Fruit fly (Drosophila melanogaster) whole organism, prepupa: Measurements from ENCODE around the gene CG13003.

ENCODE experiments used
- CG11762 ChIP-seq: fragments of 200-800 bp; sonication (Bioruptor generic); optimal IDR thresholded peaks from 3 replicates; lab custom pipeline; 2016; ENCODE audit warnings: missing biosample characterization, missing genetic modification characterization; ENCODE audit not compliant: insufficient read depth
- CG32006 ChIP-seq: fragments of 200-800 bp; sonication (Bioruptor generic); optimal IDR thresholded peaks from 3 replicates; lab custom pipeline; 2017; ENCODE audit warnings: missing biosample characterization, mild to moderate bottlenecking, missing genetic modification characterization
- CG3919 ChIP-seq: fragments of 200-800 bp; sonication (Bioruptor generic); optimal IDR thresholded peaks from 3 replicates; lab custom pipeline; 2016; ENCODE audit warnings: missing biosample characterization, missing genetic modification characterization
- CG8319 ChIP-seq: fragments of 200-800 bp; sonication (Bioruptor generic); optimal IDR thresholded peaks from 3 replicates; lab custom pipeline; 2016; ENCODE audit warnings: missing biosample characterization, missing genetic modification characterization
- Eip93F ChIP-seq: fragments of 200-800 bp; sonication (Bioruptor generic); optimal IDR thresholded peaks from 2 replicates; lab custom pipeline; 2016; ENCODE audit warnings: missing biosample characterization, mild to moderate bottlenecking, missing genetic modification characterization
- Ets96B ChIP-seq: fragments of 200-800 bp; optimal IDR thresholded peaks from 2 replicates; lab custom pipeline; 2019; ENCODE audit warnings: missing biosample characterization, mild to moderate bottlenecking, missing genetic modification characterization, moderate library complexity
- Gug ChIP-seq: fragments of 200-800 bp; sonication (Bioruptor generic); IDR thresholded peaks from 2 replicates; pipeline ENCODE4 v1.3.6; 2022; ENCODE audit warnings: missing biosample characterization, missing genetic modification characterization
- Lpt ChIP-seq: fragments of 200-800 bp; sonication (Bioruptor generic); optimal IDR thresholded peaks from 3 replicates; lab custom pipeline; 2016; ENCODE audit warnings: missing biosample characterization, missing genetic modification characterization
- OdsH ChIP-seq: fragments of 200-800 bp; sonication (Bioruptor generic); optimal IDR thresholded peaks from 3 replicates; lab custom pipeline; 2016; ENCODE audit warnings: missing biosample characterization, missing genetic modification characterization
- dsx ChIP-seq: fragments of 200-800 bp; optimal IDR thresholded peaks from 3 replicates; lab custom pipeline; 2019; ENCODE audit warnings: missing biosample characterization, mild to moderate bottlenecking, missing genetic modification characterization, moderate library complexity; ENCODE audit not compliant: poor library complexity, severe bottlenecking
- eg ChIP-seq: fragments of 200-800 bp; sonication (Bioruptor generic); IDR thresholded peaks from 3 replicates; pipeline ENCODE4 v1.3.6; 2022; ENCODE audit warnings: missing biosample characterization, missing genetic modification characterization
- fd59A ChIP-seq: fragments of 200-800 bp; sonication (Bioruptor generic); optimal IDR thresholded peaks from 2 replicates; lab custom pipeline; 2017; ENCODE audit warnings: missing biosample characterization, mild to moderate bottlenecking, missing genetic modification characterization, missing genetic modification reagents
- vri ChIP-seq: fragments of 200-800 bp; sonication (Bioruptor generic); optimal IDR thresholded peaks from 3 replicates; lab custom pipeline; 2016; ENCODE audit warnings: missing biosample characterization, mild to moderate bottlenecking, missing genetic modification characterization

dm6 chrX:16848978-16849377, 27.4 kb downstream of the CG13003 start:
- no peak for TF ChIP-seq eg (GFP tag; lab: Robert Waterston, UW)
- no peak for TF ChIP-seq fd59A (GFP tag; lab: Kevin White, UChicago)
- TF ChIP-seq CG11762 (GFP tag; lab: Kevin White, UChicago): no peak
- TF ChIP-seq OdsH (GFP tag; lab: Kevin White, UChicago): peak; percentile 23
- no peak for TF ChIP-seq Eip93F (GFP tag; lab: Kevin White, UChicago)
- TF ChIP-seq Ets96B (tag; lab: Kevin White, UChicago): no peak
- TF ChIP-seq CG3919 (GFP tag; lab: Kevin White, UChicago): peak; percentile 37
- no peak for TF ChIP-seq Gug (GFP tag; lab: Robert Waterston, UW)
- TF ChIP-seq CG8319 (GFP tag; lab: Kevin White, UChicago): no peak
- peak; percentile 50 for TF ChIP-seq CG32006
- TF ChIP-seq Lpt (GFP tag; lab: Kevin White, UChicago): no peak
- TF ChIP-seq dsx (GFP tag; lab: Kevin White, UChicago): no peak
- no peak for TF ChIP-seq vri (GFP tag; lab: Kevin White, UChicago)
